Fruit fly (Drosophila melanogaster) whole organism, embryonic: Measurements from ENCODE around the gene CG3032.

Experiments
- CG10274 ChIP-seq: fragments of 200-800 bp; sonication (Bioruptor generic); optimal IDR thresholded peaks from 3 replicates; lab custom pipeline; 2017; ENCODE audit warnings: missing biosample characterization, mild to moderate bottlenecking, missing genetic modification characterization
- CG10366 ChIP-seq: fragments of 200-800 bp; sonication (Bioruptor generic); IDR thresholded peaks from 2 replicates; pipeline ENCODE4 v1.3.6; 2022; ENCODE audit warnings: missing biosample characterization, missing genetic modification characterization
- CG10543 ChIP-seq: fragments of 200-800 bp; sonication (Bioruptor generic); optimal IDR thresholded peaks from 3 replicates; lab custom pipeline; 2017; ENCODE audit warnings: missing biosample characterization, mild to moderate bottlenecking, missing genetic modification characterization, moderate library complexity
- CG10959 ChIP-seq: fragments of 200-800 bp; sonication (Bioruptor generic); IDR thresholded peaks from 2 replicates; pipeline ENCODE4 v1.3.6; 2022; ENCODE audit warnings: missing biosample characterization, missing genetic modification characterization
- CG11247 ChIP-seq: fragments of 200-800 bp; sonication (Bioruptor generic); IDR thresholded peaks from 2 replicates; pipeline ENCODE4 v1.3.6; 2022; ENCODE audit warnings: missing biosample characterization, missing genetic modification characterization
- CG14014 ChIP-seq: fragments of 200-800 bp; sonication (Bioruptor generic); IDR thresholded peaks from 2 replicates; pipeline ENCODE4 v1.3.6; 2022; ENCODE audit warnings: missing biosample characterization, missing genetic modification characterization
- CG1529 ChIP-seq: fragments of 200-800 bp; sonication (Bioruptor generic); optimal IDR thresholded peaks from 3 replicates; lab custom pipeline; 2018; ENCODE audit warnings: missing biosample characterization, missing genetic modification characterization
- CG17612 ChIP-seq: fragments of 200-800 bp; sonication (Bioruptor generic); IDR thresholded peaks from 2 replicates; pipeline ENCODE4 v1.3.6; 2022; ENCODE audit warnings: missing biosample characterization, missing genetic modification characterization
- CG18262 ChIP-seq: fragments of 200-800 bp; optimal IDR thresholded peaks from 3 replicates; lab custom pipeline; 2019; ENCODE audit warnings: missing biosample characterization, mild to moderate bottlenecking, missing genetic modification characterization, moderate library complexity
- CG2129 ChIP-seq: fragments of 200-800 bp; sonication (Bioruptor generic); IDR thresholded peaks from 2 replicates; pipeline ENCODE4 v1.3.6; 2022; ENCODE audit warnings: missing biosample characterization, missing genetic modification characterization; ENCODE audit not compliant: partially characterized antibody
- CG34224 ChIP-seq: fragments of 200-800 bp; sonication (Bioruptor generic); IDR thresholded peaks from 3 replicates; pipeline ENCODE4 v1.3.6; 2022; ENCODE audit warnings: missing biosample characterization, missing genetic modification characterization; ENCODE audit not compliant: partially characterized antibody
- CG34422 ChIP-seq: fragments of 200-800 bp; sonication (Bioruptor generic); IDR thresholded peaks from 3 replicates; pipeline ENCODE4 v1.3.6; 2022; ENCODE audit warnings: missing biosample characterization, missing genetic modification characterization
- CG6272 ChIP-seq: fragments of 200-800 bp; sonication (Bioruptor generic); IDR thresholded peaks from 2 replicates; pipeline ENCODE4 v1.3.6; 2022; ENCODE audit warnings: missing biosample characterization, missing genetic modification characterization
- CG7357 ChIP-seq: fragments of 200-800 bp; sonication (Bioruptor generic); IDR thresholded peaks from 3 replicates; pipeline ENCODE4 v1.3.6; 2022; ENCODE audit warnings: missing biosample characterization, missing genetic modification characterization
- CG8281 ChIP-seq: fragments of 200-800 bp; sonication (Bioruptor generic); optimal IDR thresholded peaks from 2 replicates; lab custom pipeline; 2018; ENCODE audit warnings: missing biosample characterization, mild to moderate bottlenecking, missing genetic modification characterization, moderate library complexity
- D ChIP-seq, 2 experiments: fragments of 200-800 bp in 1 of 2; fragments of >200 bp in 1 of 2; sonication (Bioruptor generic) in 1 of 2; optimal IDR thresholded peaks; 2 replicates in 1 of 2; 3 replicates in 1 of 2; lab custom pipeline; 2017; ENCODE audit warnings: mild to moderate bottlenecking in 1 of 2, missing biosample characterization in 1 of 2, missing genetic modification characterization in 1 of 2, missing genetic modification reagents in 1 of 2
- Deaf1 ChIP-seq: fragments of 200-800 bp; optimal IDR thresholded peaks from 3 replicates; lab custom pipeline; 2019; ENCODE audit warnings: missing biosample characterization, mild to moderate bottlenecking, missing genetic modification characterization, moderate library complexity
- Drgx ChIP-seq: fragments of 200-800 bp; sonication (Bioruptor generic); IDR thresholded peaks from 2 replicates; pipeline ENCODE4 v1.3.6; 2022; ENCODE audit warnings: missing biosample characterization, missing genetic modification characterization
- Fer1 ChIP-seq: fragments of 200-800 bp; sonication (Bioruptor generic); optimal IDR thresholded peaks from 2 replicates; lab custom pipeline; 2017; ENCODE audit warnings: missing biosample characterization, mild to moderate bottlenecking, missing genetic modification characterization
- H2.0 ChIP-seq: fragments of 200-800 bp; sonication (Bioruptor generic); IDR thresholded peaks from 2 replicates; pipeline ENCODE4 v1.3.6; 2022; ENCODE audit warnings: missing biosample characterization, missing genetic modification characterization
- Hmx ChIP-seq: fragments of 200-800 bp; sonication (Bioruptor generic); optimal IDR thresholded peaks from 2 replicates; lab custom pipeline; 2016; ENCODE audit warnings: missing biosample characterization, missing genetic modification characterization
- Hsf ChIP-seq: fragments of 200-800 bp; sonication (Bioruptor generic); optimal IDR thresholded peaks from 3 replicates; lab custom pipeline; 2016; ENCODE audit warnings: missing biosample characterization, missing genetic modification characterization
- Lpt ChIP-seq: fragments of >200 bp; optimal IDR thresholded peaks from 2 replicates; lab custom pipeline; 2018; ENCODE audit warnings: missing biosample characterization, missing genetic modification characterization
- Max ChIP-seq: fragments of 200-800 bp; sonication (Bioruptor generic); optimal IDR thresholded peaks from 2 replicates; lab custom pipeline; 2016; ENCODE audit warnings: missing biosample characterization, mild to moderate bottlenecking, missing genetic modification characterization
- Mrtf ChIP-seq: fragments of 200-800 bp; sonication (Bioruptor generic); IDR thresholded peaks from 3 replicates; pipeline ENCODE4 v1.3.6; 2022; ENCODE audit warnings: missing biosample characterization, missing genetic modification characterization
- NC2β ChIP-seq: fragments of 200-800 bp; sonication (Bioruptor generic); optimal IDR thresholded peaks from 2 replicates; lab custom pipeline; 2016; ENCODE audit warnings: missing biosample characterization, missing genetic modification characterization
- Optix ChIP-seq: fragments of 200-800 bp; sonication (Bioruptor generic); IDR thresholded peaks from 3 replicates; pipeline ENCODE4 v1.3.6; 2022; ENCODE audit warnings: missing biosample characterization, missing genetic modification characterization
- Poxn ChIP-seq: fragments of 200-800 bp; sonication (Bioruptor generic); IDR thresholded peaks from 2 replicates; pipeline ENCODE4 v1.3.6; 2022; ENCODE audit warnings: missing biosample characterization, missing genetic modification characterization
- Sox100B ChIP-seq: fragments of 200-800 bp; sonication (Bioruptor generic); optimal IDR thresholded peaks from 3 replicates; lab custom pipeline; 2018; ENCODE audit warnings: missing biosample characterization, mild to moderate bottlenecking, missing genetic modification characterization
- Tbp ChIP-seq: fragments of >200 bp; optimal IDR thresholded peaks from 2 replicates; lab custom pipeline; 2018; ENCODE audit warnings: missing biosample characterization, missing genetic modification characterization
- Usf ChIP-seq: fragments of 200-800 bp; sonication (Bioruptor generic); optimal IDR thresholded peaks from 2 replicates; lab custom pipeline; 2017; ENCODE audit warnings: missing genotype, missing biosample characterization, missing genetic modification characterization
- Xrp1 ChIP-seq: fragments of 200-800 bp; sonication (Bioruptor generic); IDR thresholded peaks from 2 replicates; pipeline ENCODE4 v1.3.6; 2022; ENCODE audit warnings: missing biosample characterization, missing genetic modification characterization
- al ChIP-seq: fragments of 200-800 bp; sonication (Bioruptor generic); IDR thresholded peaks from 2 replicates; pipeline ENCODE4 v1.3.6; 2022; ENCODE audit warnings: missing biosample characterization, missing genetic modification characterization
- cad ChIP-seq: fragments of >200 bp; optimal IDR thresholded peaks from 2 replicates; lab custom pipeline; 2017; ENCODE audit warnings: missing biosample characterization, missing genetic modification characterization
- ci ChIP-seq: fragments of 200-800 bp; sonication (Bioruptor generic); IDR thresholded peaks from 3 replicates; pipeline ENCODE4 v1.3.6; 2022; ENCODE audit warnings: missing biosample characterization, missing genetic modification characterization
- corto ChIP-seq: fragments of 200-800 bp; sonication (Bioruptor generic); optimal IDR thresholded peaks from 2 replicates; lab custom pipeline; 2016; ENCODE audit warnings: missing biosample characterization, mild to moderate bottlenecking, missing genetic modification characterization, moderate library complexity
- dm ChIP-seq: fragments of 200-800 bp; sonication (Bioruptor generic); optimal IDR thresholded peaks from 3 replicates; lab custom pipeline; 2016; ENCODE audit warnings: missing biosample characterization, missing genetic modification characterization
- fd102C ChIP-seq: fragments of 200-800 bp; sonication (Bioruptor generic); optimal IDR thresholded peaks from 2 replicates; lab custom pipeline; 2018; ENCODE audit warnings: missing biosample characterization, mild to moderate bottlenecking, missing genetic modification characterization, moderate library complexity
- ftz-f1 ChIP-seq: fragments of 200-800 bp; sonication (Bioruptor generic); optimal IDR thresholded peaks from 2 replicates; lab custom pipeline; 2016; ENCODE audit warnings: missing biosample characterization, missing genetic modification characterization
- gem ChIP-seq: fragments of 200-800 bp; sonication (Bioruptor generic); optimal IDR thresholded peaks from 2 replicates; lab custom pipeline; 2019; ENCODE audit warnings: missing biosample characterization, mild to moderate bottlenecking, missing genetic modification characterization, moderate library complexity
- grau ChIP-seq: fragments of 200-800 bp; optimal IDR thresholded peaks from 3 replicates; lab custom pipeline; 2019; ENCODE audit warnings: missing biosample characterization, mild to moderate bottlenecking, missing genetic modification characterization, moderate library complexity
- gt ChIP-seq: fragments of 200-800 bp; sonication (Bioruptor generic); IDR thresholded peaks from 2 replicates; pipeline ENCODE4 v1.3.6; 2022; ENCODE audit warnings: missing biosample characterization, missing genetic modification characterization
- her ChIP-seq: fragments of 200-800 bp; sonication (Bioruptor generic); optimal IDR thresholded peaks from 2 replicates; lab custom pipeline; 2016; ENCODE audit warnings: missing biosample characterization, missing genetic modification characterization
- hkb ChIP-seq, 2 experiments: fragments of 200-800 bp in 1 of 2; fragments of >200 bp in 1 of 2; sonication (Bioruptor generic) in 1 of 2; IDR thresholded peaks in 1 of 2; optimal IDR thresholded peaks in 1 of 2; 2 replicates each; pipeline versions ENCODE4 v1.3.6 to Lab custom; 2017 to 2022; ENCODE audit warnings: missing biosample characterization in 1 of 2, missing genetic modification characterization in 1 of 2
- jigr1 ChIP-seq: fragments of 200-800 bp; sonication (Bioruptor generic); IDR thresholded peaks from 3 replicates; pipeline ENCODE4 v1.3.6; 2022; ENCODE audit warnings: missing biosample characterization, missing genetic modification characterization
- peb ChIP-seq: fragments of 200-800 bp; sonication (Bioruptor generic); IDR thresholded peaks from 2 replicates; pipeline ENCODE4 v1.3.6; 2022; ENCODE audit warnings: missing biosample characterization, missing genetic modification characterization
- salm ChIP-seq: fragments of 200-800 bp; sonication (Bioruptor generic); optimal IDR thresholded peaks from 2 replicates; lab custom pipeline; 2018; ENCODE audit warnings: missing biosample characterization, mild to moderate bottlenecking, missing genetic modification characterization
- sim ChIP-seq: fragments of 200-800 bp; sonication (Bioruptor generic); IDR thresholded peaks from 2 replicates; pipeline ENCODE4 v1.3.6; 2022; ENCODE audit warnings: missing biosample characterization, missing genetic modification characterization
- sisA ChIP-seq: fragments of 200-800 bp; sonication (Bioruptor generic); IDR thresholded peaks from 2 replicates; pipeline ENCODE4 v1.3.6; 2022; ENCODE audit warnings: missing biosample characterization, missing genetic modification characterization
- ttk ChIP-seq: fragments of 200-800 bp; sonication (Bioruptor generic); IDR thresholded peaks from 2 replicates; pipeline ENCODE4 v2.1.2; 2022; ENCODE audit warnings: missing biosample characterization, missing genetic modification characterization
- zfh1 ChIP-seq: fragments of 200-800 bp; sonication (Bioruptor generic); IDR thresholded peaks from 3 replicates; pipeline ENCODE4 v1.3.6; 2022; ENCODE audit warnings: missing biosample characterization, missing genetic modification characterization

CG3032 gene

dm6 chrX:6993753-6994152, 19.9 kb downstream of the CG3032 start (continued):
- peak; percentile 83 for TF ChIP-seq ttk (GFP tag; lab: Robert Waterston, UW)
- peak; percentile 63 for TF ChIP-seq H2.0 (GFP tag; lab: Robert Waterston, UW)
- TF ChIP-seq CG10959: peak; percentile 42; the same call in 1 of the 2 replicates
- no peak for TF ChIP-seq CG17612 (GFP tag; lab: Robert Waterston, UW)
- no peak for TF ChIP-seq fd102C (GFP tag; lab: Kevin White, UChicago)
- peak; percentile 27 for TF ChIP-seq Usf (GFP tag; lab: Kevin White, UChicago)
- no peak for TF ChIP-seq Hmx
- peak; percentile 66; the same call in 1 of the 3 replicates for TF ChIP-seq Optix (GFP tag; lab: Robert Waterston, UW)
- TF ChIP-seq jigr1 (GFP tag; lab: Robert Waterston, UW): peak; percentile 44; the same call in 1 of the 3 replicates
- no peak for TF ChIP-seq CG2129
- TF ChIP-seq zfh1 (GFP tag; lab: Robert Waterston, UW): peak; percentile 85
- TF ChIP-seq sim (GFP tag; lab: Robert Waterston, UW): peak; percentile 11; the same call in 1 of the 2 replicates
- peak; percentile 49 for TF ChIP-seq grau (tag; lab: Kevin White, UChicago)
- peak; percentile 67 for TF ChIP-seq CG10543 (GFP tag; lab: Kevin White, UChicago)
- no peak for TF ChIP-seq hkb (optimal IDR thresholded peaks at IDR 0.05; lab: Kevin White, UChicago)
- peak; percentile 88 for TF ChIP-seq hkb (GFP tag; IDR thresholded peaks at IDR 0.05; lab: Robert Waterston, UW)
- TF ChIP-seq ftz-f1 (GFP tag; lab: Kevin White, UChicago): no peak
- peak; percentile 86 for TF ChIP-seq CG34422 (GFP tag; lab: Robert Waterston, UW)
- TF ChIP-seq Deaf1 (tag; lab: Kevin White, UChicago): no peak
- peak; percentile 52; the same call in 1 of the 2 replicates for TF ChIP-seq al (GFP tag; lab: Robert Waterston, UW)
- TF ChIP-seq Mrtf (GFP tag; lab: Robert Waterston, UW): peak; percentile 68; the same call in 2 of the 3 replicates
- peak; percentile 81 for TF ChIP-seq gem (tag; lab: Kevin White, UChicago)
- TF ChIP-seq CG18262 (tag; lab: Kevin White, UChicago): peak; percentile 51
- TF ChIP-seq CG8281 (tag; lab: Kevin White, UChicago): peak; percentile 9
- TF ChIP-seq CG7357: peak; percentile 63; the same call in 1 of the 3 replicates
- peak; percentile 64 for TF ChIP-seq CG6272 (GFP tag; lab: Robert Waterston, UW)
- TF ChIP-seq Hsf: peak; percentile 75
- no peak for TF ChIP-seq CG34224 (GFP tag; lab: Robert Waterston, UW)
- peak; percentile 59 for TF ChIP-seq CG11247 (GFP tag; lab: Robert Waterston, UW)
- TF ChIP-seq her (GFP tag; lab: Kevin White, UChicago): peak; percentile 72
- TF ChIP-seq sisA: peak; percentile 76
- TF ChIP-seq salm: peak; percentile 42
- peak; percentile 80 for TF ChIP-seq CG10366 (GFP tag; lab: Robert Waterston, UW)
- peak; percentile 44 for TF ChIP-seq CG1529 (GFP tag; lab: Kevin White, UChicago)
- TF ChIP-seq Sox100B (GFP tag; lab: Kevin White, UChicago): peak; percentile 42
- TF ChIP-seq gt (GFP tag; lab: Robert Waterston, UW): peak; percentile 62
- peak; percentile 73 for TF ChIP-seq corto
- peak; percentile 81 for TF ChIP-seq Xrp1 (GFP tag; lab: Robert Waterston, UW)
- TF ChIP-seq Fer1: peak; percentile 50
- TF ChIP-seq ci (GFP tag; lab: Robert Waterston, UW): peak; percentile 86
- peak; percentile 20; the same call in 1 of the 2 replicates for TF ChIP-seq Poxn (GFP tag; lab: Robert Waterston, UW)
- no peak for TF ChIP-seq Drgx (GFP tag; lab: Robert Waterston, UW)
- TF ChIP-seq CG14014: peak; percentile 81
- peak; percentile 48 for TF ChIP-seq dm (GFP tag; lab: Kevin White, UChicago)
- TF ChIP-seq peb (GFP tag; lab: Robert Waterston, UW): peak; percentile 58
- TF ChIP-seq Tbp (GFP tag; lab: Kevin White, UChicago): no peak
- TF ChIP-seq CG10274 (GFP tag; lab: Kevin White, UChicago): peak; percentile 67
- no peak for TF ChIP-seq Lpt
- peak; percentile 23 for TF ChIP-seq Max (GFP tag; lab: Kevin White, UChicago)
- no peak for TF ChIP-seq cad (GFP tag; lab: Kevin White, UChicago)
- no peak for TF ChIP-seq D (optimal IDR thresholded peaks at IDR 0.05; lab: Kevin White, UChicago)
- TF ChIP-seq D (GFP tag; optimal IDR thresholded peaks at IDR 0.05; lab: Kevin White, UChicago): peak; percentile 41
- TF ChIP-seq NC2β (GFP tag; lab: Kevin White, UChicago): peak; percentile 72
